Worm (Caenorhabditis elegans) whole organism, L2 larva: ENCODE data around the gene C01G10.18.

Source experiments
- C34F6.9 ChIP-seq: fragments of 150-350 bp; optimal IDR thresholded peaks from 2 replicates; lab custom pipeline; 2014; ENCODE audit warnings: missing biosample characterization, missing genetic modification characterization
- F13H6.1 ChIP-seq: sonication (generic microtip); optimal IDR thresholded peaks from 2 replicates; lab custom pipeline; 2016; ENCODE audit warnings: missing genetic modification characterization, missing compliant biosample characterization
- Y55F3AM.14 ChIP-seq: fragments of 200-800 bp; sonication (Bioruptor generic); optimal IDR thresholded peaks from 2 replicates; lab custom pipeline; 2018; ENCODE audit warnings: mild to moderate bottlenecking, missing genetic modification characterization, missing compliant biosample characterization
- ZK546.5 ChIP-seq: sonication (generic microtip); optimal IDR thresholded peaks from 2 replicates; lab custom pipeline; 2017; ENCODE audit warnings: missing biosample characterization, missing genetic modification characterization
- alr-1 ChIP-seq: fragments of 150-350 bp; optimal IDR thresholded peaks from 2 replicates; lab custom pipeline; 2014; ENCODE audit warnings: missing biosample characterization, missing genetic modification characterization
- aly-2 ChIP-seq: fragments of 150-350 bp; optimal IDR thresholded peaks from 2 replicates; lab custom pipeline; 2014; ENCODE audit warnings: missing biosample characterization, missing genetic modification characterization
- ama-1 ChIP-seq: fragments of 150-350 bp; optimal IDR thresholded peaks from 2 replicates; lab custom pipeline; 2018; ENCODE audit warnings: inconsistent platforms
- blmp-1 ChIP-seq: sonication (generic microtip); optimal IDR thresholded peaks from 2 replicates; lab custom pipeline; 2017; ENCODE audit warnings: missing genetic modification characterization, mild to moderate bottlenecking, missing compliant biosample characterization, antibody characterized with exemption, moderate library complexity; ENCODE audit not compliant: insufficient read depth
- ceh-82 ChIP-seq: fragments of 150-350 bp; optimal IDR thresholded peaks from 2 replicates; lab custom pipeline; 2014; ENCODE audit warnings: missing biosample characterization, missing genetic modification characterization
- crh-2 ChIP-seq: sonication (generic microtip); optimal IDR thresholded peaks from 2 replicates; lab custom pipeline; 2017; ENCODE audit warnings: missing biosample characterization, missing genetic modification characterization
- dmd-4 ChIP-seq: sonication (generic microtip); optimal IDR thresholded peaks from 2 replicates; lab custom pipeline; 2017; ENCODE audit warnings: missing biosample characterization, missing genetic modification characterization
- egl-27 ChIP-seq: sonication (generic microtip); optimal IDR thresholded peaks from 3 replicates; lab custom pipeline; 2017; ENCODE audit warnings: missing biosample characterization, missing genetic modification reagents, missing genetic modification characterization
- elt-1 ChIP-seq: fragments of 150-350 bp; optimal IDR thresholded peaks from 2 replicates; lab custom pipeline; 2014; ENCODE audit warnings: missing biosample characterization, missing genetic modification characterization
- elt-3 ChIP-seq: sonication (generic microtip); optimal IDR thresholded peaks from 2 replicates; lab custom pipeline; 2017; ENCODE audit warnings: missing biosample characterization, missing genetic modification characterization
- fos-1 ChIP-seq: fragments of 150-350 bp; optimal IDR thresholded peaks from 2 replicates; lab custom pipeline; 2014; ENCODE audit warnings: missing biosample characterization, missing genetic modification characterization
- gmeb-1 ChIP-seq: fragments of 150-350 bp; optimal IDR thresholded peaks from 2 replicates; lab custom pipeline; 2014; ENCODE audit warnings: missing biosample characterization, missing genetic modification characterization
- lin-11 ChIP-seq: fragments of 150-350 bp; sonication (generic microtip); optimal IDR thresholded peaks from 2 replicates; lab custom pipeline; 2014; ENCODE audit warnings: missing biosample characterization, missing genetic modification characterization, inconsistent platforms, mixed read lengths
- lin-13 ChIP-seq: fragments of 150-350 bp; optimal IDR thresholded peaks from 2 replicates; lab custom pipeline; 2014; ENCODE audit warnings: missing biosample characterization, missing genetic modification reagents, missing genetic modification characterization
- lsy-2 ChIP-seq, 2 experiments: fragments of 150-350 bp in 1 of 2; sonication (generic microtip) in 1 of 2; optimal IDR thresholded peaks; 2 replicates each; lab custom pipeline; 2014 to 2017; ENCODE audit warnings: missing biosample characterization in 2 of 2, missing genetic modification characterization in 2 of 2
- mab-5 ChIP-seq: fragments of 150-350 bp; optimal IDR thresholded peaks from 2 replicates; lab custom pipeline; 2014; ENCODE audit warnings: missing biosample characterization, missing genetic modification characterization
- mbf-1 ChIP-seq: sonication (generic microtip); optimal IDR thresholded peaks from 2 replicates; lab custom pipeline; 2017; ENCODE audit warnings: missing biosample characterization, missing genetic modification characterization
- mdl-1 ChIP-seq, 2 experiments: fragments of 150-350 bp in 1 of 2; sonication (generic microtip) in 1 of 2; optimal IDR thresholded peaks; 2 replicates each; lab custom pipeline; 2017; ENCODE audit warnings: missing biosample characterization in 2 of 2, missing genetic modification characterization in 2 of 2
- nhr-10 ChIP-seq: sonication (generic microtip); optimal IDR thresholded peaks from 2 replicates; lab custom pipeline; 2017; ENCODE audit warnings: missing biosample characterization, missing genetic modification characterization
- nhr-12 ChIP-seq: fragments of 150-350 bp; optimal IDR thresholded peaks from 2 replicates; lab custom pipeline; 2014; ENCODE audit warnings: missing biosample characterization, missing genetic modification characterization
- nhr-129 ChIP-seq: fragments of 150-350 bp; optimal IDR thresholded peaks from 2 replicates; lab custom pipeline; 2014; ENCODE audit warnings: missing biosample characterization, missing genetic modification characterization
- nhr-23 ChIP-seq: fragments of 150-350 bp; optimal IDR thresholded peaks from 2 replicates; lab custom pipeline; 2014; ENCODE audit warnings: missing biosample characterization, missing genetic modification reagents, missing genetic modification characterization
- nhr-237 ChIP-seq: fragments of 150-350 bp; optimal IDR thresholded peaks from 2 replicates; lab custom pipeline; 2014; ENCODE audit warnings: missing biosample characterization, missing genetic modification characterization
- nhr-6 ChIP-seq: fragments of 150-350 bp; optimal IDR thresholded peaks from 2 replicates; lab custom pipeline; 2014; ENCODE audit warnings: missing biosample characterization, missing genetic modification characterization
- nhr-77 ChIP-seq: fragments of 150-350 bp; optimal IDR thresholded peaks from 2 replicates; lab custom pipeline; 2014; ENCODE audit warnings: missing biosample characterization, missing genetic modification characterization
- peb-1 ChIP-seq: fragments of 150-350 bp; optimal IDR thresholded peaks from 2 replicates; lab custom pipeline; 2014; ENCODE audit warnings: missing biosample characterization, missing genetic modification characterization
- sem-4 ChIP-seq: fragments of 150-350 bp; optimal IDR thresholded peaks from 2 replicates; lab custom pipeline; 2014; ENCODE audit warnings: missing biosample characterization, missing genetic modification reagents, missing genetic modification characterization
- skn-1 ChIP-seq: sonication (generic microtip); optimal IDR thresholded peaks from 2 replicates; lab custom pipeline; 2017; ENCODE audit warnings: missing biosample characterization, missing genetic modification characterization
- sma-3 ChIP-seq: sonication (generic microtip); optimal IDR thresholded peaks from 2 replicates; lab custom pipeline; 2016; ENCODE audit warnings: missing genetic modification reagents, missing genetic modification characterization, missing compliant biosample characterization
- sma-9 ChIP-seq, 2 experiments: fragments of 150-350 bp in 1 of 2; sonication (generic microtip) in 1 of 2; optimal IDR thresholded peaks; 2 replicates each; lab custom pipeline; 2014 to 2016; ENCODE audit warnings: missing genetic modification characterization in 2 of 2, mild to moderate bottlenecking in 1 of 2, missing biosample characterization in 1 of 2, missing compliant biosample characterization in 1 of 2, missing genetic modification reagents in 1 of 2, moderate library complexity in 1 of 2
- snpc-4 ChIP-seq: fragments of 150-350 bp; optimal IDR thresholded peaks from 2 replicates; lab custom pipeline; 2014; ENCODE audit warnings: missing biosample characterization, missing genetic modification characterization
- unc-55 ChIP-seq: fragments of 150-350 bp; sonication (generic microtip); optimal IDR thresholded peaks from 3 replicates; lab custom pipeline; 2014; ENCODE audit warnings: missing biosample characterization, missing genetic modification reagents, missing genetic modification characterization
- zag-1 ChIP-seq: fragments of 150-350 bp; optimal IDR thresholded peaks from 2 replicates; lab custom pipeline; 2014; ENCODE audit warnings: missing biosample characterization, missing genetic modification characterization
- ztf-11 ChIP-seq: sonication (generic microtip); optimal IDR thresholded peaks from 2 replicates; lab custom pipeline; 2017; ENCODE audit warnings: missing biosample characterization, missing genetic modification characterization
- ztf-4 ChIP-seq: fragments of 150-350 bp; optimal IDR thresholded peaks from 2 replicates; lab custom pipeline; 2014; ENCODE audit warnings: missing biosample characterization, missing genetic modification characterization

The C01G10.18 gene

DNA sequence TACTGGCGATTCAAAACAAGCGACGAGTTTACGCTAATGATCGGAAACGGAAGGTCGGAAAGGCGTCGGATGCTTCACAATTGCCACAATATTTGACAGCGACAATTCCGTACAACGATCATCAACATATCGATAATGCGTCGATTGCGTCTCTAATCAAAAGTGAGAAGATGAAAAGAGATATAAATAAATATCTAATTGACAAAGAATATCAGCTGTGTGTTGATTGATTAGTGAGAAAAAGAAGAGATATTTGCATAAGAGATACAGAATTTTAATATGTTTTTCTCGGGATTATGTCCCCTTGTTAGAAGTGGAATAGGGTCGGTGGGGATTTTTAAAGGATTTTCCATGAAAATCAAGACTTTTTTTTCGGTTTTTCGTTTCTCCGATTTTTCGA lies 10.0 kb downstream of the C01G10.18 start:
- TF ChIP-seq nhr-12 (tag; lab: Kevin White, UChicago) = no peak
- TF ChIP-seq nhr-23 (tag; lab: Kevin White, UChicago) = no peak
- no peak for TF ChIP-seq sma-3 (GFP tag; lab: Kevin White, UChicago)
- no peak for TF ChIP-seq nhr-129 (tag; lab: Kevin White, UChicago)
- no peak for TF ChIP-seq alr-1 (tag; lab: Kevin White, UChicago)
- no peak for TF ChIP-seq peb-1 (tag; lab: Kevin White, UChicago)
- TF ChIP-seq unc-55 (GFP tag; lab: Kevin White, UChicago) = no peak
- no peak for TF ChIP-seq nhr-237
- no peak for TF ChIP-seq egl-27 (tag; lab: Kevin White, UChicago)
- no peak for TF ChIP-seq nhr-6 (tag; lab: Kevin White, UChicago)
- no peak for TF ChIP-seq lsy-2 (tag; optimal IDR thresholded peaks at IDR 0.05; lab: Kevin White, UChicago)
- no peak for TF ChIP-seq mab-5 (tag; lab: Kevin White, UChicago)
- TF ChIP-seq lin-13 (GFP tag; lab: Kevin White, UChicago) = no peak
- no peak for TF ChIP-seq mbf-1
- TF ChIP-seq dmd-4 (tag; lab: Kevin White, UChicago) = no peak
- no peak for TF ChIP-seq elt-1

DNA sequence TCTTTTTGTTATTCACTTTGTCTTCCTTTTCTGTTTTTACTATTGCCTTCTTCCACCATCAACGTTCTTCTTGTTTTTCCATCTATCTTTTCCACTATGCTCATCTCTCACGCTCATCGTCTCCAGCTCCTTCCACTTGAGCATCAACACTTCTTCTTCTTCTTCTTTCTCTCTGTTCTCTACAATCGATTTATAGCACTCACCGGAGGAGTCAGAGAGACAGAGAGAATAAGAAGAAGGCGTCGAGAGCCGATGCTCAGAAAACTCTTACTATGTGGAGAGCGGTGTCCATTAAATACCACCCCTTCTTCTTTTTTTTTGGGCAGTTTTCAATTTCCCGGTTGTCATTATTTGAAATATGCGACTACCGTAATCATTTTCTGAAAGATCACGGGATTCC lies 13.6 kb downstream of the C01G10.18 start:
- peak; percentile 82 for TF ChIP-seq unc-55 (GFP tag; lab: Kevin White, UChicago)
- TF ChIP-seq nhr-6 (tag; lab: Kevin White, UChicago) = no peak
- TF ChIP-seq C34F6.9 (tag; lab: Kevin White, UChicago) = peak; percentile 62
- TF ChIP-seq lsy-2 (tag; optimal IDR thresholded peaks at IDR 0.05; lab: Kevin White, UChicago) = peak in 1 of 2 experiments; percentile 35
- no peak for TF ChIP-seq peb-1 (tag; lab: Kevin White, UChicago)
- peak; percentile 52 for TF ChIP-seq nhr-129 (tag; lab: Kevin White, UChicago)
- TF ChIP-seq crh-2 (tag; lab: Kevin White, UChicago) = peak; percentile 32
- peak; percentile 11 for TF ChIP-seq mab-5 (tag; lab: Kevin White, UChicago)
- peak; percentile 45 for TF ChIP-seq zag-1 (tag; lab: Kevin White, UChicago)
- TF ChIP-seq sma-9 (GFP tag; optimal IDR thresholded peaks at IDR 0.05; lab: Kevin White, UChicago) = peak; percentile 39
- no peak for TF ChIP-seq sma-9 (tag; optimal IDR thresholded peaks at IDR 0.05; lab: Kevin White, UChicago)
- no peak for TF ChIP-seq ceh-82 (tag; lab: Kevin White, UChicago)

DNA sequence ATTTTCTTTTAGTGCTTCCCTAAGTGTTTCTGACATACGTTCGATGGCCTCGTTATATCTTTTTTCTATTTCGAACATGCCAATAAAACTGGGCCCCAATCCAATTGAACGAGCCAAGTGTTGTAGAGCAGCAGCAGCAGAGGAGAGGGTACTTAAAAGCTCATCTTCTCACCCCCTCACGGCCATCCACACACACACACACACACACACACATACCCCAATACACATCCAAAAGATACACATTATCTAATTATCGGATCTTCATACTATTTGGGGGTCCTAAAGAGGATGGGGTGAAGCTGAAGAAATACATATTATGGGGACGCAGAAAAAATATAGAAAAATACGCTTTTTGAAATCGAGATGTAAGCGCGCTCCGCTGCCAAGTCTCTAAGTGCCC lies 15.8 kb downstream of the C01G10.18 start:
- no peak for TF ChIP-seq ZK546.5
- TF ChIP-seq zag-1 (tag; lab: Kevin White, UChicago) = no peak
- no peak for TF ChIP-seq nhr-77 (tag; lab: Kevin White, UChicago)
- no peak for TF ChIP-seq elt-1
- TF ChIP-seq F13H6.1 (tag; lab: Kevin White, UChicago) = no peak
- no peak for TF ChIP-seq nhr-6 (tag; lab: Kevin White, UChicago)
- TF ChIP-seq sma-9 (GFP tag; optimal IDR thresholded peaks at IDR 0.05; lab: Kevin White, UChicago) = no peak
- TF ChIP-seq sma-9 (tag; optimal IDR thresholded peaks at IDR 0.05; lab: Kevin White, UChicago) = no peak
- no peak for TF ChIP-seq alr-1 (tag; lab: Kevin White, UChicago)
- no peak for TF ChIP-seq crh-2 (tag; lab: Kevin White, UChicago)
- TF ChIP-seq dmd-4 (tag; lab: Kevin White, UChicago) = no peak
- TF ChIP-seq skn-1 = no peak

- TF ChIP-seq Y55F3AM.14 (GFP tag; lab: Kevin White, UChicago) (peak; percentile 77), fos-1 (tag; lab: Kevin White, UChicago) (peak; percentile 68), nhr-129 (tag; lab: Kevin White, UChicago) (peak; percentile 92), skn-1 (no peak), aly-2 (tag; lab: Kevin White, UChicago) (no peak), unc-55 (GFP tag; lab: Kevin White, UChicago) (peak; percentile 58), gmeb-1 (tag; lab: Kevin White, UChicago) (no peak), nhr-6 (tag; lab: Kevin White, UChicago) (no peak), lin-11 (no peak), lsy-2 (tag; optimal IDR thresholded peaks at IDR 0.05; lab: Kevin White, UChicago) (peak; percentile 50 to 87), elt-3 (tag; lab: Kevin White, UChicago) (no peak), C34F6.9 (tag; lab: Kevin White, UChicago) (peak; percentile 96), alr-1 (tag; lab: Kevin White, UChicago) (no peak), dmd-4 (tag; lab: Kevin White, UChicago) (no peak), lin-13 (GFP tag; lab: Kevin White, UChicago) (peak; percentile 75), blmp-1 (tag; lab: Kevin White, UChicago) (no peak), sem-4 (tag; lab: Kevin White, UChicago) (peak; percentile 25), ztf-4 (tag; lab: Kevin White, UChicago) (peak; percentile 40), ztf-11 (tag; lab: Kevin White, UChicago) (no peak), mbf-1 (no peak), snpc-4 (no peak), zag-1 (tag; lab: Kevin White, UChicago) (peak; percentile 79), ceh-82 (tag; lab: Kevin White, UChicago) (no peak), F13H6.1 (tag; lab: Kevin White, UChicago) (peak; percentile 94), mdl-1 (tag; optimal IDR thresholded peaks at IDR 0.05; lab: Kevin White, UChicago) (peak in 1 of 2 experiments; percentile 73), sma-3 (GFP tag; lab: Kevin White, UChicago) (peak; percentile 33), sma-9 (GFP tag; optimal IDR thresholded peaks at IDR 0.05; lab: Kevin White, UChicago) (peak; percentile 84), sma-9 (tag; optimal IDR thresholded peaks at IDR 0.05; lab: Kevin White, UChicago) (no peak), nhr-10 (no peak), crh-2 (tag; lab: Kevin White, UChicago) (peak; percentile 88), elt-1 (no peak), peb-1 (tag; lab: Kevin White, UChicago) (no peak), nhr-237 (no peak), nhr-77 (tag; lab: Kevin White, UChicago) (no peak), ama-1 (lab: Kevin White, UChicago) (no peak)
Measured at ce11 chrV:15071015-15071810, 17.3 kb downstream of the C01G10.18 start, which contains the start of gene unc-76. TSS of gene unc-76 (plus strand) at chrV:15071760.
